Fruit fly (Drosophila melanogaster): Measurements from ENCODE around the gene CG17929.

The CG17929 gene

DNA sequence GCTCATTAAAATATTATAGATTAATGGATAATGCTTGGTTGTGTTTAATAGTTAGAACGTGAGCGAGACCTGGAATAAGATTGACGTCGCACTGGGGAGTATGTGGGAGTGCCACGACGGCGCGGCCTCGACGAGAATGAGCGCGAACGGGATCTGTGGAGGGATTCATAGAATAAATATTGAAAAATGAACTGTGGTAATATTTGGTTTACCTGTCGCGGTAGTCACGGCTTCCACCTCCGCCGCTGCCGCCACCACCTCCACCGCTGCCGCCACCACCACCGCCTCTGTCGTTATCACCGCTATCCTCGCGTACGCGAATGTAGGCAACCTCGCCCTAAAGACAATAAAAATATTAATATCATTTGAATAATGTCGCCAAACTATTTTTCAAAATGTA lies 15.3 kb downstream of the CG17929 start:
- no peak for TF ChIP-seq ttk (optimal IDR thresholded peaks at IDR 0.05)
- TF ChIP-seq h (optimal IDR thresholded peaks at IDR 0.05): no peak
- no peak for TF ChIP-seq psq (optimal IDR thresholded peaks at IDR 0.05)
- TF ChIP-seq insv (optimal IDR thresholded peaks at IDR 0.05): no peak
- no peak for TF ChIP-seq Sin3A (optimal IDR thresholded peaks at IDR 0.05)
- no peak for TF ChIP-seq Myc (optimal IDR thresholded peaks at IDR 0.05)

DNA sequence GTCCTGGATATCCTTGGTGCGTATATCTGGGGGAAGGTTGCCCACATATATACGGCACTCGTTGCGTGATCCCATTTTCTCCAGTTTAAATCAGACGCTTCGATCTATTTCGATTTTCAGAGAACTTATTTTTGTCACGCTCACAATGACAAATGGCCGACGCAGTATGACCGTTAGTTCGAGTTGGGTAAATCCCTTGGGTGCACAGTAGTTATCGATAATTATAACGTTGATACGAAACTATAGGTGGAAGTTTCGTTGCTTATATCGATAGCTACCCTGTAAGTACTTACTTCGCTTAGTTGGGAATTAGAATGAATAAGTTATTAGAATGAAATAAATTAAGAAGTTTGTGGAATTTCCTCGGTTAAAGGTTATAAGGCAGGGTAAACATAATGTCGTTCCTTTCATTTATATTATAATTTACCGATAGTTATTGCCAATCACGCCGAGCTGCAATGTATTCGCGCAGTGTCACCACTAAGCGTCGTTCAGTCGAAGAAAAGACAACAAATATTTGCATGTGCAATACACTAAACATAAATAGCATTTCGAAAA lies 16.6 kb downstream of the CG17929 start, which contains the start of the genes SF2 and pad:
TSS of gene SF2 (minus strand) at position 172 of the 558 bp plus-strand sequence.
TSS of gene pad (plus strand) at position 502 of the 558 bp plus-strand sequence.
- no peak for TF ChIP-seq psq (optimal IDR thresholded peaks at IDR 0.05)

DNA sequence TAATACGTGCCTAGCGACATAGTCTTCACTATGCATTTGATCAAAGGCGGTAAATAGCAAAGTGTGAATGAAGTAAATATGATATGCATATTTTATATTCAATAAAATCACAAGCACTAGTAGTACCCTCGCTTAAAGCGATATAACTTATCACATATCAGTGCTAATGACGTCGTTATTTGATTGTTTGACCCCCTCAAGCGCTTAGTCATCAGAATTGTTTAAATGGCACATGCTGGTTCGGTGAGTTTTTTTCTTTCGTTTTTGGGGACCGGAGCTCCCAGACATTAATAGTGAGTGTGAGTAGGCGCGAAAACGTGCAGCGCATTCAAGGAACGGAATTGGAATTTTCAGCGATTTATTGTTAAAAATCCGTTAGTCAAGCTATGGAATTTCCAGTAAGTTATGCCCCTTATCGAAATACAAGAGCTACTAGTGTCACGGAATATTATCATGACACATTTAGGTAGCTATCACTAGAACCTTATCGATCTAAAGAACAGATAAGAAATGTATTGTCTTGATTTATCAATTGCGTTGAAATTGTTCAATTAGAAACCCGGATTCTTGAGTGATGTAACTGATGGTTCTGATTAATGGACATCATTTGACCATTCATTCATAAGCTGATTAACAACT lies 22.5 kb downstream of the CG17929 start:
- no peak for TF ChIP-seq Myc (optimal IDR thresholded peaks at IDR 0.05)
- TF ChIP-seq h (optimal IDR thresholded peaks at IDR 0.05): no peak
- TF ChIP-seq insv (optimal IDR thresholded peaks at IDR 0.05): no peak
- TF ChIP-seq ttk (optimal IDR thresholded peaks at IDR 0.05): no peak
- TF ChIP-seq Sin3A (optimal IDR thresholded peaks at IDR 0.05): no peak
- TF ChIP-seq psq (optimal IDR thresholded peaks at IDR 0.05): no peak

DNA sequence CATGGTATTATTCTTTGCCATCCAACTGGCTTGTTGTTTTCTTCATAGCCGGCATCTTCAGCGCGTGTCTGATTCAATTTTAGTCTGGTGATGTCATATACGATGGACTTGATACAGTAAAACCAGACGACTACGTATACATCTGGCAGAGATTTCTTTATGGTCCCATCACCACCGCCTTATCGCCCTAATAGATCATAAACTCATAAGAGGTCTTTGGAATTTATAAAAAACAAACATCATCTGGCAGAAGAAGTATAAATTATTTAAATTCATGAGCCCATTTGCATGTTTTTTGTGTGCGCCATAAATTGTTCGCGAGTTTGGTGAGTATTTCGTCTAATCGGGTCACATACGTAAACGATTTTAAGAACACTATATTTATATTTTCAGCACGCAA lies 23.0 kb downstream of the CG17929 start:
- TF ChIP-seq h (optimal IDR thresholded peaks at IDR 0.05): no peak
- no peak for TF ChIP-seq psq (optimal IDR thresholded peaks at IDR 0.05)
- no peak for TF ChIP-seq Myc (optimal IDR thresholded peaks at IDR 0.05)
- TF ChIP-seq ttk (optimal IDR thresholded peaks at IDR 0.05): no peak
- TF ChIP-seq Sin3A (optimal IDR thresholded peaks at IDR 0.05): no peak
- no peak for TF ChIP-seq insv (optimal IDR thresholded peaks at IDR 0.05)

DNA sequence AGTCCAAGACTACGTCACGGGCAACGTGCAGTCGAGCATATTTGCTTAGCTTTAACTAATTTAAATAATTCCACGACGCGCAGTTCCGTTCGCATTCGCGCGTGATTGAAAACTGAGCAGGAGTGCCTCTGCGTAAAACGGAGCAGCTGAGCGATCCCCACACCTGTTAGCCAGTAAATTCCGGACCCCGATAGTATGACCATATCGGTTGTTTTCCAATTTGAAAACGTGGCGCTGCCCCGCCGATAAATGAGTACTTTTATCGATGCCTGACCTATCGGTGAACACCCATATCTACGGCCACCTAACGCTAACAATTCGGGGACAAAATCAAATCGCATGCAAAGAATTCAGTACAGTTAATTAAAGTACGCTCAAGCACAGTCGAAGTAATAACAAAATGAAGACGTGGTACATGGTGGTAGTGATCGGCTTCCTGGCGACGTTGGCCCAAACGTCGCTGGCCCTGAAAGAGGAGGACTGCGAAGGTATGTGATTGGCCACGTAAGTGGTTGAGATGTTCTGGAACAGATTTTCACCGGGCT lies 23.9 kb downstream of the CG17929 start, which contains the start of the genes CG14879 and Manf:
TSS of gene CG14879 (minus strand) at position 116 of the 545 bp plus-strand sequence.
TSS of gene Manf (plus strand) at position 294 of the 545 bp plus-strand sequence.
- no peak for TF ChIP-seq psq (optimal IDR thresholded peaks at IDR 0.05)

DNA sequence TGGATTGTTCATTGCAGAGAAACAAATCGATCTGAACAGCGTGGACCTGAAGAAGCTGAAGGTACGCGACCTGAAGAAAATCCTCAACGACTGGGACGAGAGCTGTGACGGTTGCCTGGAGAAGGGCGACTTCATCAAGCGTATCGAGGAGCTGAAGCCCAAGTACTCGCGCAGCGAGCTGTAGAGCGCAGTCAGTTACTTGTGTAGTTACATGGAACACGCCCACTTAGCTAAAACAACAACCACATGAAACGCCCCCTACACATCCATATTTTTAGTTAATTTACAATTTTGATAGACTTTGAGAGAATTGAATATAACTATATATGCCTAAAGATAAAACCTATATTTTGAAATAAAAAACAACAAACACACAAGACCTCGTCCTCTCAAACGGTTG lies 25.1 kb downstream of the CG17929 start:
- TF ChIP-seq psq (optimal IDR thresholded peaks at IDR 0.05): no peak
- no peak for TF ChIP-seq ttk (optimal IDR thresholded peaks at IDR 0.05)
- no peak for TF ChIP-seq insv (optimal IDR thresholded peaks at IDR 0.05)
- TF ChIP-seq Sin3A (optimal IDR thresholded peaks at IDR 0.05): no peak
- TF ChIP-seq h (optimal IDR thresholded peaks at IDR 0.05): no peak
- no peak for TF ChIP-seq Myc (optimal IDR thresholded peaks at IDR 0.05)

DNA sequence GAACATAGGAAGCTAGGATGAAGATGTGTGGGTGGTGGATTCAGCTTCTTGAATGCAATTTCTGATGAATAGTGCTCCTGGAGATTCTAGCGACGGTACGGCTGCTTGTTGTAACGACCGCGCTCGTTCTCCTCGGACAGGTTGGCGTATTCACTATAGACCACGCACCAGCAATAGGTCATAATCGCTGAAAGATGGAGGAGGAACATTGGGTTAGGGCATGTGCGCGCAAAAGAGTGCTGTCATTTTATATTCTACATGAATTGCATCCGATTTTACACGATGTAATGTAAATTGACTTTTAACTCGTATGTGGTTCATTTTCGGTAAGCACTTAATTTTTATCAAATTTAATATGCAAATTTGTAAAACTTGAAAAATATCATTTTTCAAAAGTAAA lies 25.8 kb downstream of the CG17929 start:
- TF ChIP-seq Myc (optimal IDR thresholded peaks at IDR 0.05) (no peak), Sin3A (optimal IDR thresholded peaks at IDR 0.05) (no peak), ttk (optimal IDR thresholded peaks at IDR 0.05) (no peak), psq (optimal IDR thresholded peaks at IDR 0.05) (no peak), insv (optimal IDR thresholded peaks at IDR 0.05) (no peak), h (optimal IDR thresholded peaks at IDR 0.05) (no peak)

DNA sequence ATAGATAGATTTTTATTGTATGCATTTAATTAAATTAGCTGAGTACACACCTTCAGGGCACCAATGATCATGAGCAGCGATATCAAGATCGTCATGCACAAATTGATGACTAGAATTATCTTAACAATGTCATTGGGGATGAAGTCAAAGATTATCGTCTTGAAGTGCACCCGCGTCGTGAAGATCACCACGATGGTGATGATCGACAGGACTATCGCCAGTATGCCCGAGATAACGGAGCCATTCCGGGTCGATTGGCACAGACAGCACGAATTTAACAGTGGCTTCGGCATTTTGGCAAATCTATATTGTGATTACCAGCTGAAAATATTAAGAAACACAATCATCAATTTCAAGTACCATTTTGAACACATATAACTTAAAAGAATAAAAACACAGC lies 26.7 kb downstream of the CG17929 start:
- no peak for TF ChIP-seq Sin3A (optimal IDR thresholded peaks at IDR 0.05)
- no peak for TF ChIP-seq ttk (optimal IDR thresholded peaks at IDR 0.05)
- no peak for TF ChIP-seq psq (optimal IDR thresholded peaks at IDR 0.05)
- TF ChIP-seq Myc (optimal IDR thresholded peaks at IDR 0.05): no peak
- no peak for TF ChIP-seq insv (optimal IDR thresholded peaks at IDR 0.05)
- TF ChIP-seq h (optimal IDR thresholded peaks at IDR 0.05): no peak

DNA sequence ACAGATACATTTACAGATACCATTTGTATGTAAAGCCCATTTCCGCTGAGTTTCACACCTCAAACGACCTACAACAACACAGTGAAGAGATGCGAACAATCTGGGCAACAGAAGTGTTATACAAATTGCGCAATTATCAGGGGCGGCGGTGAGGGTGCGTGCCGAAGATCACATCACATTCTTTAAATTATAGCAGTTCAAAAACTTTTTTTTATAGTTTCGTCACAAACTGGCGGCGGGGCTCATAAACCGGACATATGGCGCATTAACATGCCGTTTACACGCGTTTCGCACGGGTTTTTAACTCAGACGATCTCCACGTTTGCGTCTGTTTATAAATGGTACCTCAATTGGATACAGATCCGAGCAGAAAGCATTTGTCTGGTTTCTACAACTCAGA lies 27.9 kb downstream of the CG17929 start:
- TF ChIP-seq insv (optimal IDR thresholded peaks at IDR 0.05) (no peak), Sin3A (optimal IDR thresholded peaks at IDR 0.05) (no peak), Myc (optimal IDR thresholded peaks at IDR 0.05) (no peak), ttk (optimal IDR thresholded peaks at IDR 0.05) (no peak), h (optimal IDR thresholded peaks at IDR 0.05) (no peak), psq (optimal IDR thresholded peaks at IDR 0.05) (no peak)

DNA sequence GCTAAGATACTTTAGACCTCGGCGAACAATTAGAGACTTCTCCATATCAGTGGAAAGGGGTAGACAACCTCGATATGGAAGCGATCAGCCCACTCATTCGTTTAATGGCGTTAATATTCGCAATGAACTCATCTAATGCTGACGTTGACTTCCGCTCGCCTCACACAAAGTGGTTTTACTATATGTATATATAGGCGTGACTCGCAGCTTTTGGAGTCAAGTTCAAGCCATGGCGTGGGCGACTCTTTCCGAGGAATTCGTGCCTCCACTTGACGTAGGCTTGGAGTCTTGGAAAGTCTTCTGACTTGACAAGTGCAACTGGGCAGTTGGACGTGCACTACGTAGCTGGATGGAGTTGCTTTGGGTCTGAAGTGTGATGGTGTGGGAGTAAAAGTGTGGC lies 28.4 kb downstream of the CG17929 start:
- TF ChIP-seq insv (optimal IDR thresholded peaks at IDR 0.05): no peak
- TF ChIP-seq psq (optimal IDR thresholded peaks at IDR 0.05): no peak
- TF ChIP-seq ttk (optimal IDR thresholded peaks at IDR 0.05): no peak
- no peak for TF ChIP-seq h (optimal IDR thresholded peaks at IDR 0.05)
- TF ChIP-seq Sin3A (optimal IDR thresholded peaks at IDR 0.05): no peak

DNA sequence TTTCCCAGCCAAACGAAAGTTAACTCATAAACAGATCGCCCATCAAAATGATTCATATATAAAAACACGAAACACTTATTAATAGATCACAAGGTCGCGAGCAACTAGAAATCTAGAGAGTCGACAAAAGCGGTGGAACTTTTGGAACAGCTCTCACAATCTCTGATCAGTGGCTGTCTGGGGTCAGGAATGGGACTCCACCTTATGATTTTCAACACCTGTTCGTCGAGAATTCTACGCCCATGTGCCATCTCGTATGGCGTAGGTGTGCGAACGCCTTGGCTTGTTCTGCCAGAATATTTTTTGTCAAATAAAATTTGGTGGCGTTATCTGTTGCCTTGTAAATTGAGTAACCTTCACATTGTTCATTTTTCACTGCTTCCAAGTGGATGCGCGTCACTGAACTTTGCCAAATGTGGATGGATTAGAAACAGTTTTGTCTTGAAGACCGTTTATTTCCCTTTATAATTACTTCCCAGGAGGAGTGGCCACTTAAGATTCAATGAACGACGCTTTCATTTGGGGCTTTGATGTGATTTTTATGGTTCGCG lies 30.2 kb downstream of the CG17929 start:
- TF ChIP-seq psq (optimal IDR thresholded peaks at IDR 0.05): no peak
- no peak for TF ChIP-seq h (optimal IDR thresholded peaks at IDR 0.05)
- no peak for TF ChIP-seq Myc (optimal IDR thresholded peaks at IDR 0.05)
- no peak for TF ChIP-seq Sin3A (optimal IDR thresholded peaks at IDR 0.05)
- TF ChIP-seq ttk (optimal IDR thresholded peaks at IDR 0.05): no peak
- no peak for TF ChIP-seq insv (optimal IDR thresholded peaks at IDR 0.05)

DNA sequence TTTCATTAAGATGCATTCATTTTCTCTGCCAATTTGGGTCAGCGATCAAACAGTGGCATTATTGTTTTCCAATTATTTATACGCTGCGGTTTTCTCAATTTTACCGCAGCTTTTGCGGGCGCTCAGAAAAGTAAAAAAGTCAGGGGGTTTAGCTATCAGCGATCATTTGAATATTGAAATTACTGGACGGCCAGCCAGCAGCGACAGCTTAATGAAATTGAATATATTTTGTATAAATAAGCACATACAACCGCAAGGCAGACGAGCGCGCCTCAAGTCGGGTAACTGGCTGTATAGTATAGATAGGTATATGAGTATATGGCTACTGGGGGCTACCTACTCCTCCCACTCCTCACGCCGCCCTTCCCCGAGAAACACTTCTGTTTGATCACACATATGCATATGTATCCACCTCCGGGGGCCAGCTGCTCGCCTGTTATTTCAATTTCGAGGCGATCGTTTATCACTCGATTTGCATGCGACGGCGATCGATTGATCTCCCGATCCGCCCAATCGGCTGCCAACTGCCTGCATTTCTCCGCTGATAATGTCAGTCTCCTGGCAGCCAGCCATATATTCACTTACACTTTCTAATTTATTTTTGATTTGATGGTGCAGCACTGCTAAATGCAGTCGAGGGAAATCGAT lies 31.0 kb downstream of the CG17929 start:
- no peak for TF ChIP-seq ttk (optimal IDR thresholded peaks at IDR 0.05)
- TF ChIP-seq psq (optimal IDR thresholded peaks at IDR 0.05): no peak
- no peak for TF ChIP-seq Sin3A (optimal IDR thresholded peaks at IDR 0.05)
- no peak for TF ChIP-seq h (optimal IDR thresholded peaks at IDR 0.05)
- TF ChIP-seq Myc (optimal IDR thresholded peaks at IDR 0.05): no peak
- no peak for TF ChIP-seq insv (optimal IDR thresholded peaks at IDR 0.05)

Measured in Kc167 (cell line).